Fruit fly (Drosophila melanogaster): ENCODE measurements around the gene ome.

- TF ChIP-seq Mio (GFP tag; optimal IDR thresholded peaks at IDR 0.05) (no peak), foxo (GFP tag; optimal IDR thresholded peaks at IDR 0.05) (peak in 1 of 2 experiments; percentile 81), br (GFP tag; optimal IDR thresholded peaks at IDR 0.05) (peak; percentile 63), Dif (GFP tag; optimal IDR thresholded peaks at IDR 0.05; ENCODE audit: partially characterized antibody) (no peak)
Measured at dm6 chr3L:14647210-14647869, 25.3 kb upstream of the ome start.

All from whole organism, wandering third instar larva.